Fruit fly (Drosophila melanogaster) whole organism, embryonic: ENCODE data around the gene CG5157.

Experiments
- Abd-B ChIP-seq: fragments of 200-800 bp; sonication (Bioruptor generic); optimal IDR thresholded peaks from 2 replicates; lab custom pipeline; 2018; ENCODE audit warnings: missing biosample characterization, mild to moderate bottlenecking, missing genetic modification characterization, moderate library complexity
- Aef1 ChIP-seq: fragments of 200-800 bp; sonication (Bioruptor generic); IDR thresholded peaks from 3 replicates; pipeline ENCODE4 v1.3.6; 2022; ENCODE audit warnings: missing biosample characterization, missing genetic modification characterization
- CG10209 ChIP-seq: fragments of 200-800 bp; sonication (Bioruptor generic); optimal IDR thresholded peaks from 3 replicates; lab custom pipeline; 2017; ENCODE audit warnings: missing biosample characterization, mild to moderate bottlenecking, missing genetic modification characterization, missing genetic modification reagents
- CG11093 ChIP-seq: fragments of 200-800 bp; sonication (Bioruptor generic); IDR thresholded peaks from 3 replicates; pipeline ENCODE4 v1.3.6; 2022; ENCODE audit warnings: missing biosample characterization, missing genetic modification characterization
- CG11695 ChIP-seq: fragments of 200-800 bp; sonication (Bioruptor generic); IDR thresholded peaks from 3 replicates; pipeline ENCODE4 v1.3.6; 2022; ENCODE audit warnings: missing biosample characterization, missing genetic modification characterization
- CG1233 ChIP-seq: fragments of 200-800 bp; sonication (Bioruptor generic); optimal IDR thresholded peaks from 4 replicates; lab custom pipeline; 2018; ENCODE audit warnings: missing biosample characterization, mild to moderate bottlenecking, missing genetic modification characterization
- CG12391 ChIP-seq: fragments of 200-800 bp; sonication (Bioruptor generic); optimal IDR thresholded peaks from 3 replicates; lab custom pipeline; 2018; ENCODE audit warnings: missing biosample characterization, mild to moderate bottlenecking, missing genetic modification characterization, moderate library complexity
- CG13296 ChIP-seq: fragments of 200-800 bp; sonication (Bioruptor generic); optimal IDR thresholded peaks from 3 replicates; lab custom pipeline; 2018; ENCODE audit warnings: missing biosample characterization, mild to moderate bottlenecking, missing genetic modification characterization
- CG13624 ChIP-seq: fragments of 200-800 bp; sonication (Bioruptor generic); optimal IDR thresholded peaks from 2 replicates; lab custom pipeline; 2016; ENCODE audit warnings: missing biosample characterization, missing genetic modification characterization
- CG13894 ChIP-seq: fragments of 200-800 bp; sonication (Bioruptor generic); optimal IDR thresholded peaks from 3 replicates; lab custom pipeline; 2018; ENCODE audit warnings: missing biosample characterization, mild to moderate bottlenecking, missing genetic modification characterization, moderate library complexity
- CG1602 ChIP-seq: fragments of 200-800 bp; sonication (Bioruptor generic); optimal IDR thresholded peaks from 3 replicates; lab custom pipeline; 2016; ENCODE audit warnings: missing biosample characterization, missing genetic modification characterization
- CG1603 ChIP-seq: fragments of 200-800 bp; sonication (Bioruptor generic); optimal IDR thresholded peaks from 2 replicates; lab custom pipeline; 2019; ENCODE audit warnings: missing biosample characterization, mild to moderate bottlenecking, missing genetic modification characterization, moderate library complexity
- CG18262 ChIP-seq: fragments of 200-800 bp; optimal IDR thresholded peaks from 3 replicates; lab custom pipeline; 2019; ENCODE audit warnings: missing biosample characterization, mild to moderate bottlenecking, missing genetic modification characterization, moderate library complexity
- CG18599 ChIP-seq: fragments of 200-800 bp; sonication (Bioruptor generic); optimal IDR thresholded peaks from 3 replicates; lab custom pipeline; 2017; ENCODE audit warnings: missing biosample characterization, missing genetic modification characterization, mild to moderate bottlenecking, moderate library complexity, missing genetic modification reagents
- CG2712 ChIP-seq: fragments of 200-800 bp; optimal IDR thresholded peaks from 3 replicates; lab custom pipeline; 2019; ENCODE audit warnings: missing biosample characterization, mild to moderate bottlenecking, missing genetic modification characterization, moderate library complexity
- CG30431 ChIP-seq: fragments of 200-800 bp; sonication (Bioruptor generic); optimal IDR thresholded peaks from 2 replicates; lab custom pipeline; 2017; ENCODE audit warnings: missing biosample characterization, missing genetic modification characterization
- CG34422 ChIP-seq: fragments of 200-800 bp; sonication (Bioruptor generic); IDR thresholded peaks from 3 replicates; pipeline ENCODE4 v1.3.6; 2022; ENCODE audit warnings: missing biosample characterization, missing genetic modification characterization
- CG4404 ChIP-seq: fragments of 200-800 bp; sonication (Bioruptor generic); IDR thresholded peaks from 2 replicates; pipeline ENCODE4 v1.3.6; 2022; ENCODE audit warnings: missing biosample characterization, missing genetic modification characterization
- CG6272 ChIP-seq: fragments of 200-800 bp; sonication (Bioruptor generic); IDR thresholded peaks from 2 replicates; pipeline ENCODE4 v1.3.6; 2022; ENCODE audit warnings: missing biosample characterization, missing genetic modification characterization
- CG6854 ChIP-seq: fragments of 200-800 bp; sonication (Bioruptor generic); optimal IDR thresholded peaks from 3 replicates; lab custom pipeline; 2017; ENCODE audit warnings: missing biosample characterization, mild to moderate bottlenecking, missing genetic modification characterization
- CG9932 ChIP-seq: fragments of 200-800 bp; sonication (Bioruptor generic); IDR thresholded peaks from 2 replicates; pipeline ENCODE4 v1.3.6; 2022; ENCODE audit warnings: missing biosample characterization, missing genetic modification characterization
- CoRest ChIP-seq: fragments of 200-800 bp; sonication (Bioruptor generic); optimal IDR thresholded peaks from 3 replicates; lab custom pipeline; 2018; ENCODE audit warnings: missing biosample characterization, mild to moderate bottlenecking, missing genetic modification characterization, moderate library complexity
- Dip3 ChIP-seq: fragments of 200-800 bp; sonication (Bioruptor generic); optimal IDR thresholded peaks from 3 replicates; lab custom pipeline; 2016; ENCODE audit warnings: missing biosample characterization, missing genetic modification characterization
- E2f1 ChIP-seq: fragments of 200-800 bp; sonication (Bioruptor generic); IDR thresholded peaks from 2 replicates; pipeline ENCODE4 v1.3.6; 2022; ENCODE audit warnings: missing biosample characterization, missing genetic modification characterization
- Gug ChIP-seq: fragments of 200-800 bp; sonication (Bioruptor generic); IDR thresholded peaks from 4 replicates; pipeline ENCODE4 v1.3.6; 2022; ENCODE audit warnings: missing biosample characterization, missing genetic modification characterization
- Hr51 ChIP-seq, 2 experiments: fragments of 200-800 bp; sonication (Bioruptor generic); optimal IDR thresholded peaks; 2 replicates in 1 of 2; 3 replicates in 1 of 2; lab custom pipeline; 2016 to 2018; ENCODE audit warnings: missing biosample characterization in 2 of 2, missing genetic modification characterization in 2 of 2, mild to moderate bottlenecking in 1 of 2, moderate library complexity in 1 of 2
- Max ChIP-seq: fragments of 200-800 bp; sonication (Bioruptor generic); optimal IDR thresholded peaks from 2 replicates; lab custom pipeline; 2016; ENCODE audit warnings: missing biosample characterization, mild to moderate bottlenecking, missing genetic modification characterization
- NK7.1 ChIP-seq: fragments of 200-800 bp; sonication (Bioruptor generic); optimal IDR thresholded peaks from 3 replicates; lab custom pipeline; 2016; ENCODE audit warnings: missing biosample characterization, missing genetic modification characterization
- NfI ChIP-seq: fragments of 200-800 bp; sonication (Bioruptor generic); optimal IDR thresholded peaks from 3 replicates; lab custom pipeline; 2018; ENCODE audit warnings: missing biosample characterization, mild to moderate bottlenecking, missing genetic modification characterization, moderate library complexity
- Ptx1 ChIP-seq: fragments of 200-800 bp; sonication (Bioruptor generic); IDR thresholded peaks from 2 replicates; pipeline ENCODE4 v1.3.6; 2022; ENCODE audit warnings: missing biosample characterization, missing genetic modification characterization
- Side ChIP-seq: fragments of 200-800 bp; sonication (Bioruptor generic); optimal IDR thresholded peaks from 2 replicates; lab custom pipeline; 2016; ENCODE audit warnings: missing biosample characterization, missing genetic modification characterization
- Stat92E ChIP-seq, 3 experiments: fragments of >200 bp in 2 of 3; fragments of 200-800 bp in 1 of 3; sonication (Bioruptor generic) in 1 of 3; optimal IDR thresholded peaks; 2 replicates each; lab custom pipeline; 2017 to 2019; ENCODE audit warnings: missing biosample characterization in 3 of 3, missing genetic modification characterization in 3 of 3, mild to moderate bottlenecking in 1 of 3, moderate library complexity in 1 of 3
- Usf ChIP-seq: fragments of 200-800 bp; sonication (Bioruptor generic); optimal IDR thresholded peaks from 2 replicates; lab custom pipeline; 2017; ENCODE audit warnings: missing genotype, missing biosample characterization, missing genetic modification characterization
- ase ChIP-seq: fragments of 200-800 bp; sonication (Bioruptor generic); IDR thresholded peaks from 3 replicates; pipeline ENCODE4 v1.3.6; 2022; ENCODE audit warnings: missing biosample characterization, missing genetic modification characterization
- chinmo ChIP-seq: fragments of 200-800 bp; sonication (Bioruptor generic); IDR thresholded peaks from 4 replicates; pipeline ENCODE4 v1.3.6; 2022; ENCODE audit warnings: missing biosample characterization, missing genetic modification characterization; ENCODE audit not compliant: partially characterized antibody
- danr ChIP-seq: fragments of 200-800 bp; sonication (Bioruptor generic); IDR thresholded peaks from 2 replicates; pipeline ENCODE4 v1.3.6; 2022; ENCODE audit warnings: missing biosample characterization, missing genetic modification characterization
- disco-r ChIP-seq: fragments of 200-800 bp; sonication (Bioruptor generic); optimal IDR thresholded peaks from 2 replicates; lab custom pipeline; 2016; ENCODE audit warnings: missing biosample characterization, missing genetic modification characterization
- dpn ChIP-seq, 2 experiments: fragments of 200-800 bp; sonication (Bioruptor generic); optimal IDR thresholded peaks; 3 replicates each; lab custom pipeline; 2016; ENCODE audit warnings: missing biosample characterization in 2 of 2, missing genetic modification characterization in 2 of 2
- ems ChIP-seq: fragments of 200-800 bp; sonication (Bioruptor generic); optimal IDR thresholded peaks from 3 replicates; lab custom pipeline; 2016; ENCODE audit warnings: missing biosample characterization, missing genetic modification characterization
- fd3F ChIP-seq: fragments of 200-800 bp; sonication (Bioruptor generic); optimal IDR thresholded peaks from 2 replicates; lab custom pipeline; 2018; ENCODE audit warnings: missing biosample characterization, mild to moderate bottlenecking, missing genetic modification characterization, moderate library complexity
- hbn ChIP-seq: fragments of 200-800 bp; sonication (Bioruptor generic); IDR thresholded peaks from 2 replicates; pipeline ENCODE4 v1.3.6; 2022; ENCODE audit warnings: missing biosample characterization, missing genetic modification characterization; ENCODE audit not compliant: partially characterized antibody
- mld ChIP-seq: fragments of 200-800 bp; sonication (Bioruptor generic); IDR thresholded peaks from 3 replicates; pipeline ENCODE4 v1.3.6; 2022; ENCODE audit warnings: missing biosample characterization, missing genetic modification characterization; ENCODE audit not compliant: partially characterized antibody
- pnt ChIP-seq: fragments of 200-800 bp; sonication (Bioruptor generic); optimal IDR thresholded peaks from 3 replicates; lab custom pipeline; 2016; ENCODE audit warnings: missing biosample characterization, missing genetic modification characterization
- ro ChIP-seq: fragments of 200-800 bp; sonication (Bioruptor generic); IDR thresholded peaks from 2 replicates; pipeline ENCODE4 v1.3.6; 2022; ENCODE audit warnings: missing biosample characterization, missing genetic modification characterization
- seq ChIP-seq: fragments of 200-800 bp; sonication (Bioruptor generic); IDR thresholded peaks from 2 replicates; pipeline ENCODE4 v1.3.6; 2022; ENCODE audit warnings: missing biosample characterization, missing genetic modification characterization
- sisA ChIP-seq: fragments of 200-800 bp; sonication (Bioruptor generic); IDR thresholded peaks from 2 replicates; pipeline ENCODE4 v1.3.6; 2022; ENCODE audit warnings: missing biosample characterization, missing genetic modification characterization
- tna ChIP-seq: fragments of 200-800 bp; sonication (Bioruptor generic); IDR thresholded peaks from 2 replicates; pipeline ENCODE4 v1.3.6; 2022; ENCODE audit warnings: missing biosample characterization, missing genetic modification characterization; ENCODE audit not compliant: partially characterized antibody
- zfh2 ChIP-seq: fragments of 200-800 bp; sonication (Bioruptor generic); optimal IDR thresholded peaks from 2 replicates; lab custom pipeline; 2016; ENCODE audit warnings: missing biosample characterization, missing genetic modification characterization

CG5157 gene

dm6 chr3L:16160420-16161069, 22.9 kb upstream of the CG5157 start (continued):
- TF ChIP-seq CG18599 (GFP tag; lab: Kevin White, UChicago) (peak; percentile 86), zfh2 (GFP tag; lab: Kevin White, UChicago) (peak; percentile 58), CG9932 (GFP tag; lab: Robert Waterston, UW) (peak; percentile 56), chinmo (GFP tag; lab: Robert Waterston, UW) (peak; percentile 56; the same call in 2 of the 4 replicates), Side (peak; percentile 55), CG6854 (GFP tag; lab: Kevin White, UChicago) (peak; percentile 15), danr (GFP tag; lab: Robert Waterston, UW) (0 out of 2 replicates have a peak, but pooled peaks have one; percentile 15), CG6272 (GFP tag; lab: Robert Waterston, UW) (no peak), CG1602 (GFP tag; lab: Kevin White, UChicago) (peak; percentile 54), CG18262 (tag; lab: Kevin White, UChicago) (peak; percentile 57), tna (GFP tag; lab: Robert Waterston, UW) (no peak), CG34422 (peak; percentile 33; the same call in 1 of the 3 replicates), CG11695 (GFP tag; lab: Robert Waterston, UW) (peak; percentile 67), ems (peak; percentile 19), mld (GFP tag; lab: Robert Waterston, UW) (no peak), sisA (GFP tag; lab: Robert Waterston, UW) (peak; percentile 48; the same call in 1 of the 2 replicates), fd3F (GFP tag; lab: Kevin White, UChicago) (peak; percentile 70), CG12391 (tag; lab: Kevin White, UChicago) (peak; percentile 63), E2f1 (GFP tag; lab: Robert Waterston, UW) (peak; percentile 48), Usf (GFP tag; lab: Kevin White, UChicago) (peak; percentile 42), CG4404 (GFP tag; lab: Robert Waterston, UW) (peak; percentile 10; the same call in 1 of the 2 replicates), CG1233 (GFP tag; lab: Kevin White, UChicago) (peak; percentile 20), Abd-B (GFP tag; lab: Kevin White, UChicago) (peak; percentile 66), CG2712 (tag; lab: Kevin White, UChicago) (peak; percentile 56), CG30431 (GFP tag; lab: Kevin White, UChicago) (peak; percentile 33), CoRest (tag; lab: Kevin White, UChicago) (peak; percentile 82), dpn (GFP tag; optimal IDR thresholded peaks at IDR 0.05; lab: Kevin White, UChicago) (peak; percentile 55 to 62), ro (GFP tag; lab: Robert Waterston, UW) (peak; percentile 21; the same call in 1 of the 2 replicates), disco-r (GFP tag; lab: Kevin White, UChicago) (peak; percentile 9), CG11093 (peak; percentile 31; the same call in 1 of the 3 replicates), NfI (GFP tag; lab: Kevin White, UChicago) (peak; percentile 47), Hr51 (GFP tag; optimal IDR thresholded peaks at IDR 0.05; lab: Kevin White, UChicago) (peak; percentile 42 to 68), CG1603 (peak; percentile 51), hbn (GFP tag; lab: Robert Waterston, UW) (no peak), Stat92E (GFP tag; optimal IDR thresholded peaks at IDR 0.05; lab: Kevin White, UChicago) (no peak), seq (GFP tag; lab: Robert Waterston, UW) (peak; percentile 70), CG13624 (GFP tag; lab: Kevin White, UChicago) (peak; percentile 49), CG13894 (tag; lab: Kevin White, UChicago) (peak; percentile 49), Ptx1 (GFP tag; lab: Robert Waterston, UW) (peak; percentile 70), Aef1 (no peak), pnt (GFP tag; lab: Kevin White, UChicago) (peak; percentile 44), Max (peak; percentile 25), NK7.1 (GFP tag; lab: Kevin White, UChicago) (peak; percentile 46), CG10209 (GFP tag; lab: Kevin White, UChicago) (peak; percentile 75), Gug (GFP tag; lab: Robert Waterston, UW) (peak; percentile 32; the same call in 1 of the 4 replicates), Dip3 (GFP tag; lab: Kevin White, UChicago) (peak; percentile 73), CG13296 (GFP tag; lab: Kevin White, UChicago) (peak; percentile 70), ase (0 out of 3 replicates have a peak, but pooled peaks have one; percentile 36)
